Worm (Caenorhabditis elegans) whole organism, midembryonic: Measurements from ENCODE around the gene ceh-75.

Experiments
- T22C8.4 ChIP-seq: fragments of 200-800 bp; sonication (Bioruptor generic); IDR thresholded peaks from 2 replicates; pipeline ENCODE4 v1.3.6; 2022; ENCODE audit warnings: missing genetic modification characterization, missing compliant biosample characterization
- cog-1 ChIP-seq: sonication (generic microtip); optimal IDR thresholded peaks from 2 replicates; lab custom pipeline; 2016; ENCODE audit warnings: missing genetic modification characterization, missing compliant biosample characterization
- flt-1 ChIP-seq: fragments of 200-800 bp; sonication (Bioruptor generic); IDR thresholded peaks from 2 replicates; pipeline ENCODE4 v1.3.6; 2022; ENCODE audit warnings: missing genetic modification characterization, missing compliant biosample characterization
- klf-2 ChIP-seq: fragments of 200-800 bp; sonication (Bioruptor generic); conservative IDR thresholded peaks from 2 replicates; pipeline ENCODE4 v1.3.6; 2022; ENCODE audit warnings: missing genetic modification reagents, missing genetic modification characterization, missing compliant biosample characterization
- med-1 ChIP-seq: sonication (generic microtip); optimal IDR thresholded peaks from 2 replicates; lab custom pipeline; 2017; ENCODE audit warnings: missing genetic modification characterization, mild to moderate bottlenecking, missing compliant biosample characterization, antibody characterized with exemption, missing genetic modification reagents; ENCODE audit not compliant: insufficient read depth
- ref-1 ChIP-seq: fragments of 200-800 bp; sonication (Bioruptor generic); conservative IDR thresholded peaks from 2 replicates; pipeline ENCODE4 v1.3.6; 2022; ENCODE audit warnings: missing genetic modification reagents, missing genetic modification characterization, missing compliant biosample characterization
- tab-1 ChIP-seq: fragments of 200-800 bp; sonication (Bioruptor generic); IDR thresholded peaks from 2 replicates; pipeline ENCODE4 v1.3.6; 2022; ENCODE audit warnings: missing genetic modification characterization, missing compliant biosample characterization
- ztf-23 ChIP-seq: fragments of 200-800 bp; sonication (Bioruptor generic); IDR thresholded peaks from 2 replicates; pipeline ENCODE4 v1.3.6; 2022; ENCODE audit warnings: missing genetic modification reagents, missing genetic modification characterization, missing compliant biosample characterization
- ztf-29 ChIP-seq: fragments of 200-800 bp; sonication (Bioruptor generic); IDR thresholded peaks from 2 replicates; pipeline ENCODE4 v1.3.6; 2022; ENCODE audit warnings: missing genetic modification reagents, missing genetic modification characterization, missing compliant biosample characterization

- no peak for TF ChIP-seq cog-1
- TF ChIP-seq flt-1 (GFP tag; lab: Robert Waterston, UW): no peak
- TF ChIP-seq ztf-23 (GFP tag; lab: Robert Waterston, UW): no peak
- TF ChIP-seq klf-2 (GFP tag; lab: Robert Waterston, UW): no peak
- no peak for TF ChIP-seq ref-1 (GFP tag; lab: Robert Waterston, UW)
- no peak for TF ChIP-seq ztf-29 (GFP tag; lab: Robert Waterston, UW)
- TF ChIP-seq tab-1 (GFP tag; lab: Robert Waterston, UW): no peak
- no peak for TF ChIP-seq med-1
- TF ChIP-seq T22C8.4: no peak
Measured at ce11 chrV:9918410-9918809, 2.7 kb upstream of the ceh-75 start, which contains the start of gene C50H2.5.
